Fruit fly (Drosophila melanogaster) whole organism, embryonic: Measurements from ENCODE around the gene Bicra.

Experiments used
- ATbp ChIP-seq: fragments of 200-800 bp; sonication (Bioruptor generic); optimal IDR thresholded peaks from 2 replicates; lab custom pipeline; 2017; ENCODE audit warnings: missing biosample characterization, mild to moderate bottlenecking, missing genetic modification characterization, missing genetic modification reagents
- Atf6 ChIP-seq: fragments of 200-800 bp; sonication (Bioruptor generic); IDR thresholded peaks from 2 replicates; pipeline ENCODE4 v1.3.6; 2022; ENCODE audit warnings: missing biosample characterization, missing genetic modification characterization
- B-H2 ChIP-seq: fragments of 200-800 bp; sonication (Bioruptor generic); optimal IDR thresholded peaks from 2 replicates; lab custom pipeline; 2018; ENCODE audit warnings: missing biosample characterization, mild to moderate bottlenecking, missing genetic modification characterization
- CG11247 ChIP-seq: fragments of 200-800 bp; sonication (Bioruptor generic); IDR thresholded peaks from 2 replicates; pipeline ENCODE4 v1.3.6; 2022; ENCODE audit warnings: missing biosample characterization, missing genetic modification characterization
- CG12104 ChIP-seq: fragments of 200-800 bp; sonication (Bioruptor generic); optimal IDR thresholded peaks from 3 replicates; lab custom pipeline; 2016; ENCODE audit warnings: missing biosample characterization, missing genetic modification characterization
- CG14050 ChIP-seq: fragments of 200-800 bp; sonication (Bioruptor generic); IDR thresholded peaks from 3 replicates; pipeline ENCODE4 v1.3.6; 2022; ENCODE audit warnings: missing biosample characterization, missing genetic modification characterization
- CG17359 ChIP-seq: fragments of 200-800 bp; sonication (Bioruptor generic); optimal IDR thresholded peaks from 3 replicates; lab custom pipeline; 2018; ENCODE audit warnings: missing biosample characterization, mild to moderate bottlenecking, missing genetic modification characterization, moderate library complexity
- CG18262 ChIP-seq: fragments of 200-800 bp; optimal IDR thresholded peaks from 3 replicates; lab custom pipeline; 2019; ENCODE audit warnings: missing biosample characterization, mild to moderate bottlenecking, missing genetic modification characterization, moderate library complexity
- CG2712 ChIP-seq: fragments of 200-800 bp; optimal IDR thresholded peaks from 3 replicates; lab custom pipeline; 2019; ENCODE audit warnings: missing biosample characterization, mild to moderate bottlenecking, missing genetic modification characterization, moderate library complexity
- CG30020 ChIP-seq: fragments of 200-800 bp; optimal IDR thresholded peaks from 2 replicates; lab custom pipeline; 2019; ENCODE audit warnings: missing biosample characterization, mild to moderate bottlenecking, missing genetic modification characterization, moderate library complexity
- CG31224 ChIP-seq: fragments of 200-800 bp; sonication (Bioruptor generic); IDR thresholded peaks from 2 replicates; pipeline ENCODE4 v1.3.6; 2022; ENCODE audit warnings: missing biosample characterization, missing genetic modification characterization
- CG31441 ChIP-seq: fragments of 200-800 bp; sonication (Bioruptor generic); IDR thresholded peaks from 2 replicates; pipeline ENCODE4 v1.3.6; 2022; ENCODE audit warnings: missing biosample characterization, missing genetic modification characterization
- CG5245 ChIP-seq: fragments of 200-800 bp; sonication (Bioruptor generic); optimal IDR thresholded peaks from 3 replicates; lab custom pipeline; 2016; ENCODE audit warnings: missing biosample characterization, missing genetic modification characterization
- CG6175 ChIP-seq: fragments of 200-800 bp; sonication (Bioruptor generic); IDR thresholded peaks from 3 replicates; pipeline ENCODE4 v1.3.6; 2022; ENCODE audit warnings: missing biosample characterization, missing genetic modification characterization
- CG6791 ChIP-seq: fragments of 200-800 bp; sonication (Bioruptor generic); IDR thresholded peaks from 3 replicates; pipeline ENCODE4 v1.3.6; 2022; ENCODE audit warnings: missing biosample characterization, missing genetic modification characterization; ENCODE audit not compliant: partially characterized antibody
- Deaf1 ChIP-seq: fragments of 200-800 bp; optimal IDR thresholded peaks from 3 replicates; lab custom pipeline; 2019; ENCODE audit warnings: missing biosample characterization, mild to moderate bottlenecking, missing genetic modification characterization, moderate library complexity
- Dek ChIP-seq: fragments of 200-800 bp; sonication (Bioruptor generic); optimal IDR thresholded peaks from 3 replicates; lab custom pipeline; 2019; ENCODE audit warnings: missing biosample characterization, mild to moderate bottlenecking, missing genetic modification characterization, moderate library complexity
- ERR ChIP-seq: fragments of 200-800 bp; sonication (Bioruptor generic); optimal IDR thresholded peaks from 2 replicates; lab custom pipeline; 2016; ENCODE audit warnings: missing biosample characterization, missing genetic modification characterization
- Ets97D ChIP-seq: fragments of 200-800 bp; sonication (Bioruptor generic); optimal IDR thresholded peaks from 3 replicates; lab custom pipeline; 2016; ENCODE audit warnings: missing biosample characterization, missing genetic modification characterization
- GATAe ChIP-seq: fragments of 200-800 bp; sonication (Bioruptor generic); conservative IDR thresholded peaks from 2 replicates; pipeline ENCODE4 v1.3.6; 2022; ENCODE audit warnings: missing biosample characterization, missing genetic modification characterization
- HLH3B ChIP-seq: fragments of 200-800 bp; sonication (Bioruptor generic); IDR thresholded peaks from 2 replicates; pipeline ENCODE4 v1.3.6; 2022; ENCODE audit warnings: missing biosample characterization, missing genetic modification characterization
- Hmr ChIP-seq: fragments of 200-800 bp; sonication (Bioruptor generic); optimal IDR thresholded peaks from 3 replicates; lab custom pipeline; 2017; ENCODE audit warnings: mild to moderate bottlenecking, missing biosample characterization, missing genetic modification reagents, missing genetic modification characterization
- Hr51 ChIP-seq, 2 experiments: fragments of 200-800 bp; sonication (Bioruptor generic); optimal IDR thresholded peaks; 2 replicates in 1 of 2; 3 replicates in 1 of 2; lab custom pipeline; 2016 to 2018; ENCODE audit warnings: missing biosample characterization in 2 of 2, missing genetic modification characterization in 2 of 2, mild to moderate bottlenecking in 1 of 2, moderate library complexity in 1 of 2
- Hsf ChIP-seq: fragments of 200-800 bp; sonication (Bioruptor generic); optimal IDR thresholded peaks from 3 replicates; lab custom pipeline; 2016; ENCODE audit warnings: missing biosample characterization, missing genetic modification characterization
- MBD-R2 ChIP-seq: fragments of 200-800 bp; sonication (Bioruptor generic); IDR thresholded peaks from 2 replicates; pipeline ENCODE4 v1.3.6; 2022; ENCODE audit warnings: missing biosample characterization, missing genetic modification characterization
- Sin3A ChIP-seq: fragments of >200 bp; optimal IDR thresholded peaks from 2 replicates; lab custom pipeline; 2018
- Sry-β ChIP-seq: fragments of 200-800 bp; sonication (Bioruptor generic); optimal IDR thresholded peaks from 2 replicates; lab custom pipeline; 2018; ENCODE audit warnings: missing biosample characterization, mild to moderate bottlenecking, missing genetic modification characterization, moderate library complexity
- al ChIP-seq: fragments of 200-800 bp; sonication (Bioruptor generic); IDR thresholded peaks from 2 replicates; pipeline ENCODE4 v1.3.6; 2022; ENCODE audit warnings: missing biosample characterization, missing genetic modification characterization
- ase ChIP-seq: fragments of 200-800 bp; sonication (Bioruptor generic); IDR thresholded peaks from 3 replicates; pipeline ENCODE4 v1.3.6; 2022; ENCODE audit warnings: missing biosample characterization, missing genetic modification characterization
- cas ChIP-seq: fragments of 200-800 bp; sonication (Bioruptor generic); IDR thresholded peaks from 2 replicates; pipeline ENCODE4 v1.3.6; 2022; ENCODE audit warnings: missing biosample characterization, missing genetic modification characterization
- corto ChIP-seq: fragments of 200-800 bp; sonication (Bioruptor generic); optimal IDR thresholded peaks from 2 replicates; lab custom pipeline; 2016; ENCODE audit warnings: missing biosample characterization, mild to moderate bottlenecking, missing genetic modification characterization, moderate library complexity
- emc ChIP-seq: fragments of 200-800 bp; sonication (Bioruptor generic); optimal IDR thresholded peaks from 2 replicates; lab custom pipeline; 2016; ENCODE audit warnings: missing biosample characterization, missing genetic modification characterization
- ems ChIP-seq: fragments of 200-800 bp; sonication (Bioruptor generic); optimal IDR thresholded peaks from 3 replicates; lab custom pipeline; 2016; ENCODE audit warnings: missing biosample characterization, missing genetic modification characterization
- fd102C ChIP-seq: fragments of 200-800 bp; sonication (Bioruptor generic); optimal IDR thresholded peaks from 2 replicates; lab custom pipeline; 2018; ENCODE audit warnings: missing biosample characterization, mild to moderate bottlenecking, missing genetic modification characterization, moderate library complexity
- grau ChIP-seq: fragments of 200-800 bp; optimal IDR thresholded peaks from 3 replicates; lab custom pipeline; 2019; ENCODE audit warnings: missing biosample characterization, mild to moderate bottlenecking, missing genetic modification characterization, moderate library complexity
- lmd ChIP-seq: fragments of 200-800 bp; sonication (Bioruptor generic); IDR thresholded peaks from 2 replicates; pipeline ENCODE4 v1.3.6; 2022; ENCODE audit warnings: missing biosample characterization, missing genetic modification characterization
- nom ChIP-seq: fragments of 200-800 bp; sonication (Bioruptor generic); optimal IDR thresholded peaks from 2 replicates; lab custom pipeline; 2017; ENCODE audit warnings: missing biosample characterization, missing genetic modification characterization, mild to moderate bottlenecking, moderate library complexity, missing genetic modification reagents
- otp ChIP-seq: fragments of 200-800 bp; sonication (Bioruptor generic); IDR thresholded peaks from 3 replicates; pipeline ENCODE4, ENCODE4 v1.3.6; 2022; ENCODE audit warnings: missing biosample characterization, missing genetic modification characterization
- pb ChIP-seq: fragments of 200-800 bp; sonication (Bioruptor generic); optimal IDR thresholded peaks from 3 replicates; lab custom pipeline; 2016; ENCODE audit warnings: missing biosample characterization, missing genetic modification characterization
- row ChIP-seq: fragments of 200-800 bp; sonication (Bioruptor generic); IDR thresholded peaks from 3 replicates; pipeline ENCODE4 v1.3.6; 2022; ENCODE audit warnings: missing biosample characterization, missing genetic modification characterization
- run ChIP-seq: fragments of 200-800 bp; sonication (Bioruptor generic); optimal IDR thresholded peaks from 3 replicates; lab custom pipeline; 2018; ENCODE audit warnings: missing biosample characterization, mild to moderate bottlenecking, missing genetic modification characterization
- sens ChIP-seq: fragments of 200-800 bp; sonication (Bioruptor generic); peaks from one replicate; lab custom pipeline; 2016; ENCODE audit warnings: missing biosample characterization, missing genetic modification characterization
- so ChIP-seq: fragments of 200-800 bp; sonication (Bioruptor generic); IDR thresholded peaks from 3 replicates; pipeline ENCODE4 v1.3.6; 2022; ENCODE audit warnings: missing biosample characterization, missing genetic modification characterization
- stc ChIP-seq: fragments of 200-800 bp; sonication (Bioruptor generic); IDR thresholded peaks from 2 replicates; pipeline ENCODE4 v1.3.6; 2022; ENCODE audit warnings: missing biosample characterization, missing genetic modification characterization
- tin ChIP-seq: fragments of 200-800 bp; sonication (Bioruptor generic); optimal IDR thresholded peaks from 3 replicates; lab custom pipeline; 2016; ENCODE audit warnings: missing biosample characterization, missing genetic modification characterization
- ttk ChIP-seq: fragments of 200-800 bp; sonication (Bioruptor generic); IDR thresholded peaks from 2 replicates; pipeline ENCODE4 v2.1.2; 2022; ENCODE audit warnings: missing biosample characterization, missing genetic modification characterization
- tx ChIP-seq: fragments of 200-800 bp; sonication (Bioruptor generic); optimal IDR thresholded peaks from 2 replicates; lab custom pipeline; 2016; ENCODE audit warnings: missing biosample characterization, missing genetic modification characterization
- unc-4 ChIP-seq: fragments of 200-800 bp; sonication (Bioruptor generic); IDR thresholded peaks from 2 replicates; pipeline ENCODE4 v1.3.6; 2022; ENCODE audit warnings: missing biosample characterization, missing genetic modification characterization; ENCODE audit not compliant: partially characterized antibody
- unpg ChIP-seq: fragments of 200-800 bp; sonication (Bioruptor generic); optimal IDR thresholded peaks from 3 replicates; lab custom pipeline; 2018; ENCODE audit warnings: missing biosample characterization, mild to moderate bottlenecking, missing genetic modification characterization, moderate library complexity
- wek ChIP-seq: fragments of 200-800 bp; sonication (Bioruptor generic); optimal IDR thresholded peaks from 3 replicates; lab custom pipeline; 2018; ENCODE audit warnings: missing biosample characterization, mild to moderate bottlenecking, missing genetic modification characterization, moderate library complexity

Gene Bicra

dm6 chr3R:29068430-29069207 lies 5.8 kb downstream of the Bicra start (continued):
- TF ChIP-seq unc-4 (GFP tag; lab: Robert Waterston, UW) (no peak), cas (GFP tag; lab: Robert Waterston, UW) (no peak), Deaf1 (tag; lab: Kevin White, UChicago) (no peak), CG17359 (tag; lab: Kevin White, UChicago) (peak; percentile 32), Hmr (peak; percentile 66), wek (GFP tag; lab: Kevin White, UChicago) (no peak), emc (GFP tag; lab: Kevin White, UChicago) (no peak), Dek (tag; lab: Kevin White, UChicago) (peak; percentile 15), row (GFP tag; lab: Robert Waterston, UW) (peak; percentile 64), Hsf (GFP tag; lab: Kevin White, UChicago) (peak; percentile 26), so (GFP tag; lab: Robert Waterston, UW) (peak; percentile 50; the same call in 1 of the 3 replicates), grau (peak; percentile 49), ems (GFP tag; lab: Kevin White, UChicago) (no peak), run (tag; lab: Kevin White, UChicago) (no peak), CG2712 (tag; lab: Kevin White, UChicago) (peak; percentile 42), CG11247 (no peak), unpg (GFP tag; lab: Kevin White, UChicago) (peak; percentile 16), corto (GFP tag; lab: Kevin White, UChicago) (peak; percentile 29), al (no peak), CG5245 (GFP tag; lab: Kevin White, UChicago) (no peak), HLH3B (GFP tag; lab: Robert Waterston, UW) (peak; percentile 45; the same call in 1 of the 2 replicates), CG6175 (no peak), ase (GFP tag; lab: Robert Waterston, UW) (no peak), CG14050 (GFP tag; lab: Robert Waterston, UW) (peak; percentile 49; the same call in 1 of the 3 replicates), otp (GFP tag; lab: Robert Waterston, UW) (no peak), CG6791 (GFP tag; lab: Robert Waterston, UW) (no peak), Sry-β (no peak), Hr51 (GFP tag; optimal IDR thresholded peaks at IDR 0.05; lab: Kevin White, UChicago) (peak in 1 of 2 experiments; percentile 47), pb (peak; percentile 40), ATbp (GFP tag; lab: Kevin White, UChicago) (peak; percentile 38), MBD-R2 (GFP tag; lab: Robert Waterston, UW) (no peak), CG30020 (no peak), fd102C (no peak), tx (GFP tag; lab: Kevin White, UChicago) (peak; percentile 29), GATAe (GFP tag; lab: Robert Waterston, UW) (no peak), lmd (peak; percentile 61; the same call in 1 of the 2 replicates), tin (GFP tag; lab: Kevin White, UChicago) (peak; percentile 15), CG12104 (no peak), Sin3A (lab: Kevin White, UChicago) (no peak), CG31224 (GFP tag; lab: Robert Waterston, UW) (no peak), B-H2 (no peak), CG18262 (tag; lab: Kevin White, UChicago) (peak; percentile 29), nom (GFP tag; lab: Kevin White, UChicago) (no peak), ttk (GFP tag; lab: Robert Waterston, UW) (peak; percentile 39; the same call in 1 of the 2 replicates), Ets97D (GFP tag; lab: Kevin White, UChicago) (no peak), stc (GFP tag; lab: Robert Waterston, UW) (peak; percentile 60; the same call in 1 of the 2 replicates), ERR (GFP tag; lab: Kevin White, UChicago) (no peak), sens (GFP tag; lab: Kevin White, UChicago) (peak; percentile 85), Atf6 (GFP tag; lab: Robert Waterston, UW) (0 out of 2 replicates have a peak, but pooled peaks have one; percentile 30), CG31441 (GFP tag; lab: Robert Waterston, UW) (peak; percentile 32; the same call in 1 of the 2 replicates)
